Worm (Caenorhabditis elegans) whole organism, L4 larva: ENCODE data around the gene clec-240.
"Not testable (repeated sequence)": the region's sequence is repeated elsewhere in the genome, so short reads cannot be mapped to it uniquely, and the experiment has no call there.

Source experiments
- R02D3.7 ChIP-seq: fragments of 150-350 bp; sonication (generic microtip); optimal IDR thresholded peaks from 3 replicates; lab custom pipeline; 2014; ENCODE audit warnings: missing biosample characterization, missing genetic modification characterization
- T26A8.4 ChIP-seq: fragments of 200-800 bp; sonication (Bioruptor generic); IDR thresholded peaks from 2 replicates; pipeline ENCODE4 v1.3.6; 2022; ENCODE audit warnings: missing genetic modification characterization, missing compliant biosample characterization
- daf-12 ChIP-seq: fragments of 150-350 bp; optimal IDR thresholded peaks from 2 replicates; lab custom pipeline; 2014; ENCODE audit warnings: missing biosample characterization, missing genetic modification reagents, missing genetic modification characterization
- skn-1 ChIP-seq: fragments of 150-350 bp; optimal IDR thresholded peaks from 2 replicates; lab custom pipeline; 2014; ENCODE audit warnings: missing biosample characterization, missing genetic modification characterization
- snpc-4 ChIP-seq: fragments of 150-350 bp; optimal IDR thresholded peaks from 2 replicates; lab custom pipeline; 2014; ENCODE audit warnings: missing biosample characterization, missing genetic modification characterization
- ztf-11 ChIP-seq: fragments of 150-350 bp; optimal IDR thresholded peaks from 2 replicates; lab custom pipeline; 2014; ENCODE audit warnings: missing biosample characterization, missing genetic modification characterization

DNA sequence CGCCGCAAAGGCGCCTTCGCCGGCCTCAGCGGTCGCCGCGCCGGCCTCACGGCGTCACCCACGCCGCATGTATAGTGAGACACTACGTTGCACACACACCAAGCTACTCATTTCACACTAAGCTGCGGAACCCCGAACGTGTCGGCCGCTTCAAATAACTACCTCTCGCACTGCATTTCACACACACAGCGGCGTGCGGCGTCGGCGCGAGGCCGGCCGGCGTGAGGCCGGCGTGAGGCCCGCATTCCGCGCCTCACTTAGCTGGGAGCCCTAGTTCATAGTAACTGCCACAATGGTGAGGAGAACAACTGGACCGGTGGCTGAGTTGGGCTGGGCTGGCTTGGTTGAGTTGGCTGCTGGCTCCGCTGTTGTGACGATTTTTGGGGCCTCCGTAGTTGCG, 12.3 kb downstream of the clec-240 start:
- not testable (repeated sequence) for TF ChIP-seq snpc-4 (tag; lab: Kevin White, UChicago); daf-12 (tag; lab: Kevin White, UChicago); ztf-11 (tag; lab: Kevin White, UChicago); R02D3.7 (tag; lab: Kevin White, UChicago); T26A8.4 (GFP tag; lab: Robert Waterston, UW); skn-1 (tag; lab: Kevin White, UChicago)
